Fruit fly (Drosophila melanogaster): ENCODE measurements around the gene Gmd.

dm6 chr2L:5002711-5003402 is 26.0 kb upstream of the Gmd start:
- TF ChIP-seq NC2β (GFP tag; optimal IDR thresholded peaks at IDR 0.05) (no peak), D19B (GFP tag; optimal IDR thresholded peaks at IDR 0.05) (no peak), Ptx1 (GFP tag; IDR thresholded peaks at IDR 0.05) (no peak), CG7372 (GFP tag; IDR thresholded peaks at IDR 0.05) (no peak), toy (GFP tag; IDR thresholded peaks at IDR 0.05) (no peak), CG30403 (GFP tag; optimal IDR thresholded peaks at IDR 0.05) (no peak), Eip74EF (GFP tag; optimal IDR thresholded peaks at IDR 0.05) (no peak), odd (GFP tag; optimal IDR thresholded peaks at IDR 0.05) (no peak)

Measured in whole organism, embryonic.